Fruit fly (Drosophila melanogaster) whole organism, embryonic: ENCODE results near the gene CG8042.

ENCODE experiments used
- Adf1 ChIP-seq: fragments of 200-800 bp; sonication (Bioruptor generic); IDR thresholded peaks from 2 replicates; pipeline ENCODE4 v1.3.6; 2022; ENCODE audit warnings: missing biosample characterization, missing genetic modification characterization
- Blimp-1 ChIP-seq: fragments of 200-800 bp; sonication (Bioruptor generic); optimal IDR thresholded peaks from 3 replicates; lab custom pipeline; 2018; ENCODE audit warnings: missing biosample characterization, missing genetic modification characterization, mild to moderate bottlenecking, moderate library complexity, missing genetic modification reagents
- CG10321 ChIP-seq: fragments of 200-800 bp; sonication (Bioruptor generic); IDR thresholded peaks from 2 replicates; pipeline ENCODE4 v1.3.6; 2022; ENCODE audit warnings: missing biosample characterization, missing genetic modification characterization
- CG11723 ChIP-seq: fragments of 200-800 bp; sonication (Bioruptor generic); optimal IDR thresholded peaks from 2 replicates; lab custom pipeline; 2017; ENCODE audit warnings: missing biosample characterization, mild to moderate bottlenecking, missing genetic modification characterization
- CG12744 ChIP-seq: fragments of 200-800 bp; sonication (Bioruptor generic); optimal IDR thresholded peaks from 2 replicates; lab custom pipeline; 2016; ENCODE audit warnings: missing biosample characterization, missing genetic modification characterization
- CG17361 ChIP-seq: fragments of 200-800 bp; sonication (Bioruptor generic); IDR thresholded peaks from 3 replicates; pipeline ENCODE4 v1.3.6; 2022; ENCODE audit warnings: missing biosample characterization, missing genetic modification characterization
- CG17829 ChIP-seq: fragments of 200-800 bp; optimal IDR thresholded peaks from 2 replicates; lab custom pipeline; 2019; ENCODE audit warnings: missing biosample characterization, mild to moderate bottlenecking, missing genetic modification characterization, moderate library complexity
- CG18476 ChIP-seq: fragments of 200-800 bp; sonication (Bioruptor generic); optimal IDR thresholded peaks from 2 replicates; lab custom pipeline; 2016; ENCODE audit warnings: missing biosample characterization, mild to moderate bottlenecking, missing genetic modification characterization
- CG2678 ChIP-seq: fragments of 200-800 bp; sonication (Bioruptor generic); optimal IDR thresholded peaks from 3 replicates; lab custom pipeline; 2019; ENCODE audit warnings: missing biosample characterization, mild to moderate bottlenecking, missing genetic modification characterization, moderate library complexity
- CG31365 ChIP-seq: fragments of 200-800 bp; sonication (Bioruptor generic); optimal IDR thresholded peaks from 2 replicates; lab custom pipeline; 2018; ENCODE audit warnings: missing biosample characterization, mild to moderate bottlenecking, missing genetic modification characterization
- CG5180 ChIP-seq: fragments of 200-800 bp; sonication (Bioruptor generic); optimal IDR thresholded peaks from 3 replicates; lab custom pipeline; 2017; ENCODE audit warnings: missing biosample characterization, missing genetic modification characterization, mild to moderate bottlenecking, moderate library complexity, missing genetic modification reagents
- CG6254 ChIP-seq: fragments of 200-800 bp; sonication (Bioruptor generic); optimal IDR thresholded peaks from 3 replicates; lab custom pipeline; 2017; ENCODE audit warnings: mild to moderate bottlenecking, missing biosample characterization, missing genetic modification reagents, missing genetic modification characterization
- CG6854 ChIP-seq: fragments of 200-800 bp; sonication (Bioruptor generic); optimal IDR thresholded peaks from 3 replicates; lab custom pipeline; 2017; ENCODE audit warnings: missing biosample characterization, mild to moderate bottlenecking, missing genetic modification characterization
- CG7372 ChIP-seq: fragments of 200-800 bp; sonication (Bioruptor generic); IDR thresholded peaks from 2 replicates; pipeline ENCODE4 v1.3.6; 2022; ENCODE audit warnings: missing biosample characterization, missing genetic modification characterization
- CG7839 ChIP-seq: fragments of 200-800 bp; sonication (Bioruptor generic); optimal IDR thresholded peaks from 3 replicates; lab custom pipeline; 2018; ENCODE audit warnings: missing biosample characterization, mild to moderate bottlenecking, missing genetic modification characterization, moderate library complexity
- CG9797 ChIP-seq: fragments of 200-800 bp; sonication (Bioruptor generic); optimal IDR thresholded peaks from 3 replicates; lab custom pipeline; 2018; ENCODE audit warnings: missing biosample characterization, mild to moderate bottlenecking, missing genetic modification characterization
- CG9876 ChIP-seq: fragments of 200-800 bp; sonication (Bioruptor generic); optimal IDR thresholded peaks from 2 replicates; lab custom pipeline; 2016; ENCODE audit warnings: missing biosample characterization, missing genetic modification characterization
- Fer3 ChIP-seq: fragments of 200-800 bp; sonication (Bioruptor generic); optimal IDR thresholded peaks from 2 replicates; lab custom pipeline; 2018; ENCODE audit warnings: missing biosample characterization, mild to moderate bottlenecking, missing genetic modification characterization, moderate library complexity
- HmgD ChIP-seq: fragments of 200-800 bp; sonication (Bioruptor generic); optimal IDR thresholded peaks from 3 replicates; lab custom pipeline; 2016; ENCODE audit warnings: missing biosample characterization, missing genetic modification characterization
- Jarid2 ChIP-seq: fragments of 200-800 bp; sonication (Bioruptor generic); optimal IDR thresholded peaks from 3 replicates; lab custom pipeline; 2017; ENCODE audit warnings: mild to moderate bottlenecking, missing biosample characterization, missing genetic modification reagents, missing genetic modification characterization
- Lim3 ChIP-seq: fragments of 200-800 bp; sonication (Bioruptor generic); IDR thresholded peaks from 2 replicates; pipeline ENCODE4 v1.3.6; 2022; ENCODE audit warnings: missing biosample characterization, missing genetic modification characterization
- Med ChIP-seq: fragments of 200-800 bp; sonication (Bioruptor generic); peaks from one replicate; lab custom pipeline; 2016; ENCODE audit warnings: missing biosample characterization, missing genetic modification characterization, mild to moderate bottlenecking, inconsistent platforms, moderate library complexity
- Scr ChIP-seq: fragments of 200-800 bp; sonication (Bioruptor generic); IDR thresholded peaks from 2 replicates; pipeline ENCODE4 v1.3.6; 2022; ENCODE audit warnings: missing biosample characterization, missing genetic modification characterization; ENCODE audit not compliant: partially characterized antibody
- Sox102F ChIP-seq: fragments of 200-800 bp; sonication (Bioruptor generic); optimal IDR thresholded peaks from 2 replicates; lab custom pipeline; 2018; ENCODE audit warnings: missing biosample characterization, mild to moderate bottlenecking, missing genetic modification characterization, moderate library complexity
- Sry-β ChIP-seq: fragments of 200-800 bp; sonication (Bioruptor generic); optimal IDR thresholded peaks from 2 replicates; lab custom pipeline; 2018; ENCODE audit warnings: missing biosample characterization, mild to moderate bottlenecking, missing genetic modification characterization, moderate library complexity
- Stat92E ChIP-seq, 3 experiments: fragments of >200 bp in 2 of 3; fragments of 200-800 bp in 1 of 3; sonication (Bioruptor generic) in 1 of 3; optimal IDR thresholded peaks; 2 replicates each; lab custom pipeline; 2017 to 2019; ENCODE audit warnings: missing biosample characterization in 3 of 3, missing genetic modification characterization in 3 of 3, mild to moderate bottlenecking in 1 of 3, moderate library complexity in 1 of 3
- Tbp ChIP-seq: fragments of >200 bp; optimal IDR thresholded peaks from 2 replicates; lab custom pipeline; 2018; ENCODE audit warnings: missing biosample characterization, missing genetic modification characterization
- Vsx1 ChIP-seq: fragments of 200-800 bp; sonication (Bioruptor generic); optimal IDR thresholded peaks from 2 replicates; lab custom pipeline; 2017; ENCODE audit warnings: missing biosample characterization, mild to moderate bottlenecking, missing genetic modification characterization, missing genetic modification reagents
- caup ChIP-seq: fragments of 200-800 bp; sonication (Bioruptor generic); optimal IDR thresholded peaks from 3 replicates; lab custom pipeline; 2017; ENCODE audit warnings: missing biosample characterization, mild to moderate bottlenecking, missing genetic modification characterization, moderate library complexity; ENCODE audit not compliant: severe bottlenecking
- chm ChIP-seq: fragments of 200-800 bp; sonication (Bioruptor generic); IDR thresholded peaks from 2 replicates; pipeline ENCODE4 v1.3.6; 2022; ENCODE audit warnings: missing biosample characterization, missing genetic modification characterization
- ci ChIP-seq: fragments of 200-800 bp; sonication (Bioruptor generic); IDR thresholded peaks from 3 replicates; pipeline ENCODE4 v1.3.6; 2022; ENCODE audit warnings: missing biosample characterization, missing genetic modification characterization
- disco-r ChIP-seq: fragments of 200-800 bp; sonication (Bioruptor generic); optimal IDR thresholded peaks from 2 replicates; lab custom pipeline; 2016; ENCODE audit warnings: missing biosample characterization, missing genetic modification characterization
- dm ChIP-seq: fragments of 200-800 bp; sonication (Bioruptor generic); optimal IDR thresholded peaks from 3 replicates; lab custom pipeline; 2016; ENCODE audit warnings: missing biosample characterization, missing genetic modification characterization
- exex ChIP-seq: fragments of 200-800 bp; sonication (Bioruptor generic); optimal IDR thresholded peaks from 4 replicates; lab custom pipeline; 2018; ENCODE audit warnings: missing biosample characterization, mild to moderate bottlenecking, missing genetic modification characterization, moderate library complexity
- grn ChIP-seq: fragments of 200-800 bp; sonication (Bioruptor generic); optimal IDR thresholded peaks from 3 replicates; lab custom pipeline; 2017; ENCODE audit warnings: missing biosample characterization, missing genetic modification characterization
- hb ChIP-seq: fragments of 200-800 bp; sonication (Bioruptor generic); IDR thresholded peaks from 3 replicates; pipeline ENCODE4 v1.3.6; 2022; ENCODE audit warnings: missing biosample characterization, missing genetic modification characterization; ENCODE audit not compliant: partially characterized antibody
- ken ChIP-seq: fragments of 200-800 bp; sonication (Bioruptor generic); IDR thresholded peaks from 3 replicates; pipeline ENCODE4 v1.3.6; 2022; ENCODE audit warnings: missing biosample characterization, missing genetic modification characterization
- lmd ChIP-seq: fragments of 200-800 bp; sonication (Bioruptor generic); IDR thresholded peaks from 2 replicates; pipeline ENCODE4 v1.3.6; 2022; ENCODE audit warnings: missing biosample characterization, missing genetic modification characterization
- mirr ChIP-seq: fragments of 200-800 bp; sonication (Bioruptor generic); optimal IDR thresholded peaks from 3 replicates; lab custom pipeline; 2018; ENCODE audit warnings: missing biosample characterization, mild to moderate bottlenecking, missing genetic modification characterization
- mld ChIP-seq: fragments of 200-800 bp; sonication (Bioruptor generic); IDR thresholded peaks from 3 replicates; pipeline ENCODE4 v1.3.6; 2022; ENCODE audit warnings: missing biosample characterization, missing genetic modification characterization; ENCODE audit not compliant: partially characterized antibody
- odd ChIP-seq: fragments of 200-800 bp; sonication (Bioruptor generic); optimal IDR thresholded peaks from 2 replicates; lab custom pipeline; 2017; ENCODE audit warnings: missing biosample characterization, mild to moderate bottlenecking, missing genetic modification characterization
- pita ChIP-seq: fragments of 200-800 bp; sonication (Bioruptor generic); optimal IDR thresholded peaks from 2 replicates; lab custom pipeline; 2017; ENCODE audit warnings: missing biosample characterization, mild to moderate bottlenecking, missing genetic modification characterization
- salm ChIP-seq: fragments of 200-800 bp; sonication (Bioruptor generic); optimal IDR thresholded peaks from 2 replicates; lab custom pipeline; 2018; ENCODE audit warnings: missing biosample characterization, mild to moderate bottlenecking, missing genetic modification characterization
- sd ChIP-seq: fragments of 200-800 bp; sonication (Bioruptor generic); optimal IDR thresholded peaks from 3 replicates; lab custom pipeline; 2018; ENCODE audit warnings: missing biosample characterization, mild to moderate bottlenecking, missing genetic modification characterization, moderate library complexity
- sim ChIP-seq: fragments of 200-800 bp; sonication (Bioruptor generic); IDR thresholded peaks from 2 replicates; pipeline ENCODE4 v1.3.6; 2022; ENCODE audit warnings: missing biosample characterization, missing genetic modification characterization
- sna ChIP-seq: fragments of 200-800 bp; sonication (Bioruptor generic); IDR thresholded peaks from 2 replicates; pipeline ENCODE4 v1.3.6; 2022; ENCODE audit warnings: missing biosample characterization, missing genetic modification characterization; ENCODE audit not compliant: partially characterized antibody
- sqz ChIP-seq: fragments of 200-800 bp; sonication (Bioruptor generic); optimal IDR thresholded peaks from 3 replicates; lab custom pipeline; 2018; ENCODE audit warnings: missing biosample characterization, mild to moderate bottlenecking, missing genetic modification characterization
- sug ChIP-seq: fragments of 200-800 bp; optimal IDR thresholded peaks from 2 replicates; lab custom pipeline; 2019; ENCODE audit warnings: missing biosample characterization, mild to moderate bottlenecking, missing genetic modification characterization, moderate library complexity
- yki ChIP-seq: fragments of >200 bp; optimal IDR thresholded peaks from 3 replicates; lab custom pipeline; 2018
- zfh2 ChIP-seq: fragments of 200-800 bp; sonication (Bioruptor generic); optimal IDR thresholded peaks from 2 replicates; lab custom pipeline; 2016; ENCODE audit warnings: missing biosample characterization, missing genetic modification characterization

The CG8042 gene

dm6 chr3L:7938638-7939037 is 36.2 kb downstream of the CG8042 start (continued):
- TF ChIP-seq mirr (GFP tag; lab: Kevin White, UChicago) (peak; percentile 61), CG9797 (no peak), dm (GFP tag; lab: Kevin White, UChicago) (no peak), zfh2 (no peak), Sry-β (GFP tag; lab: Kevin White, UChicago) (no peak), hb (GFP tag; lab: Robert Waterston, UW) (no peak), CG7839 (tag; lab: Kevin White, UChicago) (peak; percentile 5), Sox102F (GFP tag; lab: Kevin White, UChicago) (no peak), CG31365 (tag; lab: Kevin White, UChicago) (no peak), CG10321 (GFP tag; lab: Robert Waterston, UW) (no peak), chm (GFP tag; lab: Robert Waterston, UW) (0 out of 2 replicates have a peak, but pooled peaks have one; percentile 59), disco-r (GFP tag; lab: Kevin White, UChicago) (no peak), Med (GFP tag; lab: Kevin White, UChicago) (peak; percentile 61), CG12744 (GFP tag; lab: Kevin White, UChicago) (no peak), pita (GFP tag; lab: Kevin White, UChicago) (no peak), CG2678 (tag; lab: Kevin White, UChicago) (peak; percentile 36), Lim3 (GFP tag; lab: Robert Waterston, UW) (peak; percentile 59; the same call in 1 of the 2 replicates), CG6854 (GFP tag; lab: Kevin White, UChicago) (no peak), Vsx1 (GFP tag; lab: Kevin White, UChicago) (peak; percentile 94), CG7372 (GFP tag; lab: Robert Waterston, UW) (no peak), CG5180 (no peak), Scr (no peak), ci (GFP tag; lab: Robert Waterston, UW) (peak; percentile 58; the same call in 1 of the 3 replicates), CG6254 (GFP tag; lab: Kevin White, UChicago) (peak; percentile 21), mld (GFP tag; lab: Robert Waterston, UW) (no peak), sug (peak; percentile 81), yki (no peak), salm (peak; percentile 50), Adf1 (GFP tag; lab: Robert Waterston, UW) (no peak), exex (tag; lab: Kevin White, UChicago) (peak; percentile 97), CG17361 (GFP tag; lab: Robert Waterston, UW) (peak; percentile 23; the same call in 1 of the 3 replicates), Fer3 (no peak), grn (peak; percentile 80), CG18476 (GFP tag; lab: Kevin White, UChicago) (no peak), odd (no peak), Jarid2 (GFP tag; lab: Kevin White, UChicago) (no peak), CG9876 (no peak), sna (GFP tag; lab: Robert Waterston, UW) (no peak), Blimp-1 (GFP tag; lab: Kevin White, UChicago) (no peak), caup (peak; percentile 17), sim (GFP tag; lab: Robert Waterston, UW) (0 out of 2 replicates have a peak, but pooled peaks have one; percentile 23), sd (tag; lab: Kevin White, UChicago) (peak; percentile 67), HmgD (GFP tag; lab: Kevin White, UChicago) (no peak), Tbp (no peak), sqz (GFP tag; lab: Kevin White, UChicago) (no peak), Stat92E (GFP tag; optimal IDR thresholded peaks at IDR 0.05; lab: Kevin White, UChicago) (no peak), CG11723 (no peak), lmd (GFP tag; lab: Robert Waterston, UW) (no peak), CG17829 (no peak), ken (GFP tag; lab: Robert Waterston, UW) (no peak)
